Fruit fly (Drosophila melanogaster): ENCODE data around the gene eIF4H2.

The eIF4H2 gene

dm6 chr3R:30695398-30695797, 30.5 kb upstream of the eIF4H2 start, which contains the start of gene CG12069:
Gene CG12069 (minus strand): TSS chr3R:30695498.
- TF ChIP-seq Rel (GFP tag; optimal IDR thresholded peaks at IDR 0.05) = no peak
- no peak for TF ChIP-seq Rel (tag; optimal IDR thresholded peaks at IDR 0.05)
- TF ChIP-seq dl (GFP tag; optimal IDR thresholded peaks at IDR 0.05; ENCODE audit: insufficient read depth in 1 of 2, partially characterized antibody in 2 of 2) = no peak
- no peak for TF ChIP-seq CG32264 (GFP tag; optimal IDR thresholded peaks at IDR 0.05)
- no peak for TF ChIP-seq sv (GFP tag; optimal IDR thresholded peaks at IDR 0.05)
- TF ChIP-seq Myc (optimal IDR thresholded peaks at IDR 0.05) = no peak
- no peak for TF ChIP-seq lola (GFP tag; optimal IDR thresholded peaks at IDR 0.05)
- TF ChIP-seq psq (GFP tag; optimal IDR thresholded peaks at IDR 0.05) = no peak
- TF ChIP-seq brk (GFP tag; optimal IDR thresholded peaks at IDR 0.05) = no peak
- TF ChIP-seq h (GFP tag; optimal IDR thresholded peaks at IDR 0.05) = no peak
- TF ChIP-seq jim (GFP tag; optimal IDR thresholded peaks at IDR 0.05) = no peak
- TF ChIP-seq Vsx2 (GFP tag; optimal IDR thresholded peaks at IDR 0.05; ENCODE audit: partially characterized antibody) = no peak
- TF ChIP-seq Jra (GFP tag; optimal IDR thresholded peaks at IDR 0.05) = no peak
- no peak for TF ChIP-seq Hnf4 (GFP tag; optimal IDR thresholded peaks at IDR 0.05)
- no peak for TF ChIP-seq ey (GFP tag; optimal IDR thresholded peaks at IDR 0.05)
- no peak for TF ChIP-seq Abd-B (GFP tag; optimal IDR thresholded peaks at IDR 0.05)
- no peak for TF ChIP-seq pan (optimal IDR thresholded peaks at IDR 0.05)
- TF ChIP-seq woc (GFP tag; optimal IDR thresholded peaks at IDR 0.05) = no peak
- TF ChIP-seq OdsH (GFP tag; optimal IDR thresholded peaks at IDR 0.05) = no peak
- TF ChIP-seq tai (GFP tag; optimal IDR thresholded peaks at IDR 0.05) = no peak
- no peak for TF ChIP-seq GATAd (GFP tag; optimal IDR thresholded peaks at IDR 0.05)

DNA sequence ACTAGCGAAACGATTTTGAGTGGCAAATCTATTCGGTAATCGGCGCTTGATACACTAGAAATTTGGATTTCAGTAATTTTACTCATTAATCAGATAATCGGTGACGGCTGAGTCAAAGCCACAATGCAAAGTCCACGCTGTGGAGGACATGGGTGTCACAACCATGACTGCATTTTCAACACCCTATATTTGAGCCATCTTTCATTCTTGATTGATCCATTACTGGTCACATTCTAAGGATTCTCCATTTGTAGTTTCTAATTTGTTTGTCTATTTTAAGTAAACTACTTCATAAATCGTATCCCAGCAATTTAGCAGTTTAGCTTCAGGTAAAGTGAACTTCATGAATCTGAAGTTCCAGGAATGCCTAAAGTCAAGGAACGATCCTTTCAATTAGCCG, 28.8 kb upstream of the eIF4H2 start, which contains the start of gene Pka-C2:
Gene Pka-C2 (minus strand): TSS at position 101 of the 400 bp plus-strand sequence.
- TF ChIP-seq psq (GFP tag; optimal IDR thresholded peaks at IDR 0.05) (no peak), CG9705 (GFP tag; optimal IDR thresholded peaks at IDR 0.05) (no peak), Hnf4 (GFP tag; optimal IDR thresholded peaks at IDR 0.05) (no peak)

DNA sequence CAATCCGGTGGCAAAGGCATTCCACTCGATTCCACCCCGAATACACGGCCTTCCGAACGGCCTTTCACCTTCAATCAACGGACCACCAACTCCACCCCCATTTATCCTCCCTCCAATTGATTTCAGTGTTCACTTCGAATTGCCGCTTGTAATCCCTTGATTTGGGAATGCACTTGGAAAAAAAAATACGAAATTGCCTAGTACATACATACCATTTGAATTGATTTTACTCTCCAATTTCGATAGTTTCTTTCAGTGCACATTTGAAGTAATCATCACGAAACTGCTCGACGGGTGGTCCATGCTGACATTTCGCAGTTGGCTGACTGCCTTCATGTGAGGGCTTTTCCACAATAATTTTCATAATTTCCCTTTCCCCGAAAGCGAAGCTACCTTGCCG, 26.7 kb upstream of the eIF4H2 start:
- TF ChIP-seq Hr78 (GFP tag; optimal IDR thresholded peaks at IDR 0.05) (no peak), brk (GFP tag; optimal IDR thresholded peaks at IDR 0.05) (no peak), rgr (GFP tag; optimal IDR thresholded peaks at IDR 0.05) (no peak), HLH106 (tag; optimal IDR thresholded peaks at IDR 0.05) (no peak), Abd-B (GFP tag; optimal IDR thresholded peaks at IDR 0.05) (no peak), CG32264 (GFP tag; optimal IDR thresholded peaks at IDR 0.05) (no peak), h (GFP tag; optimal IDR thresholded peaks at IDR 0.05) (no peak), lola (GFP tag; optimal IDR thresholded peaks at IDR 0.05) (no peak), Sp1 (GFP tag; optimal IDR thresholded peaks at IDR 0.05) (no peak), sv (GFP tag; optimal IDR thresholded peaks at IDR 0.05) (no peak)

DNA sequence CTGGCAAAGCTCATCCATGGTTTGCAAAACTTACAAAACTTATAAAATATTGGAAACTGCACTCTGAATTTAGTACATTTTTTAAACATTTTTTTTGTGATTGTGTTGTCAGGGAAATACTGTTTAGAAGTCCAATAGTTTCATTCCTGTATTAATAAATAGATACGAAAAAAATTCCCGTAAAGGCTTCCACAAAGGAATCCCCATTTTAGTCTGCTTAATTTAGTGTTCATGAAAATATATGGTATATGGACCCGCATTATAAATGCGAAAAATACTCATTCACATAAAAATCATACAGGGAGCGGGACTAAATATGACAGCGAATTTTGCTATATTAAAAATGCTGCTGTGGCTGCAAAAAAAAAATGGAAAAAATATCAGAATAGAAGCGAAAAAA, 19.9 kb upstream of the eIF4H2 start, which contains the start of gene CG31010:
Gene CG31010 (minus strand): TSS at position 101 of the 400 bp plus-strand sequence.
- no peak for TF ChIP-seq Jra (GFP tag; optimal IDR thresholded peaks at IDR 0.05)
- no peak for TF ChIP-seq GATAd (GFP tag; optimal IDR thresholded peaks at IDR 0.05)
- no peak for TF ChIP-seq tai (GFP tag; optimal IDR thresholded peaks at IDR 0.05)
- TF ChIP-seq br (GFP tag; optimal IDR thresholded peaks at IDR 0.05) = no peak
- no peak for TF ChIP-seq HLH106 (tag; optimal IDR thresholded peaks at IDR 0.05)
- no peak for TF ChIP-seq pan (optimal IDR thresholded peaks at IDR 0.05)
- no peak for TF ChIP-seq Sp1 (GFP tag; optimal IDR thresholded peaks at IDR 0.05)
- no peak for TF ChIP-seq dmrt93B (GFP tag; optimal IDR thresholded peaks at IDR 0.05)

- TF ChIP-seq dsf (GFP tag; optimal IDR thresholded peaks at IDR 0.05; ENCODE audit: borderline replicate concordance) (no peak), Dif (GFP tag; optimal IDR thresholded peaks at IDR 0.05; ENCODE audit: partially characterized antibody) (no peak)
Observed at dm6 chr3R:30709270-30709669, 16.6 kb upstream of the eIF4H2 start.

DNA sequence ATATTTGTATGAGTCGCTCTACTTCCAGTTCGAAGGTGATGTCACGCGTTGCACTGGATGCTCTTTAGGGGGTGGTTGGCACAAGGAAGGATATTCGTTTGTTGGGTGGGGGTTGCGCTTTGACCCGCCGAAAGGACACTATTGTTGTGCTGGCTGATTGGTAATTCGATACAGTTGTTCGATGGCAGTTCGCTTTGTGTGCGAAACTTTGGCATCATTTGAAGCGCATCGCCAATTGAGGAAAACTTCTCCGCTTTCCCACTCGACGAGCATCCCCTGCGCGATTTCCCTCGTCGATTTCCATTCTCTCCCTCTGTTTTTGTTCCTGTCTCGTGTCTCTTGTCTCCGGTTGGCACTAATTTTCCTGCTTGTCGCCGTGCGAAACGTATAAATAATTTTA, 15.4 kb upstream of the eIF4H2 start:
- no peak for TF ChIP-seq Abd-B (GFP tag; optimal IDR thresholded peaks at IDR 0.05)
- no peak for TF ChIP-seq ey (GFP tag; optimal IDR thresholded peaks at IDR 0.05)
- no peak for TF ChIP-seq HLH106 (tag; optimal IDR thresholded peaks at IDR 0.05)
- no peak for TF ChIP-seq dl (GFP tag; optimal IDR thresholded peaks at IDR 0.05; ENCODE audit: insufficient read depth in 1 of 2, partially characterized antibody in 2 of 2)
- no peak for TF ChIP-seq GATAd (GFP tag; optimal IDR thresholded peaks at IDR 0.05)
- TF ChIP-seq tai (GFP tag; optimal IDR thresholded peaks at IDR 0.05) = no peak

All from whole organism, wandering third instar larva.